Fruit fly (Drosophila melanogaster) whole organism, pupa: Measurements from ENCODE around the gene CG4661.

ENCODE experiments used
- CG10348 ChIP-seq: fragments of 200-800 bp; sonication (Bioruptor generic); IDR thresholded peaks from 2 replicates; pipeline ENCODE4 v1.3.6; 2022; ENCODE audit warnings: missing biosample characterization, missing genetic modification characterization
- CG12605 ChIP-seq: fragments of 200-800 bp; sonication (Bioruptor generic); IDR thresholded peaks from 2 replicates; pipeline ENCODE4 v1.3.6; 2022; ENCODE audit warnings: missing biosample characterization, missing genetic modification characterization
- CG14655 ChIP-seq: fragments of 200-800 bp; sonication (Bioruptor generic); optimal IDR thresholded peaks from 3 replicates; lab custom pipeline; 2017; ENCODE audit warnings: mild to moderate bottlenecking, missing biosample characterization, missing genetic modification reagents, missing genetic modification characterization
- EcR ChIP-seq: fragments of 200-800 bp; sonication (Bioruptor generic); optimal IDR thresholded peaks from 3 replicates; lab custom pipeline; 2019; ENCODE audit warnings: missing biosample characterization, missing genetic modification characterization, mild to moderate bottlenecking, moderate library complexity, missing genetic modification reagents

- TF ChIP-seq CG10348: no peak
- TF ChIP-seq CG12605 (GFP tag; lab: Robert Waterston, UW): no peak
- TF ChIP-seq EcR (GFP tag; lab: Kevin White, UChicago): no peak
- TF ChIP-seq CG14655 (GFP tag; lab: Kevin White, UChicago): no peak
These were observed 31.6 kb upstream of the CG4661 start for dm6 chrX:12889075-12889474.
